Fruit fly (Drosophila melanogaster) whole organism, prepupa: ENCODE results near the gene CG12355.
A peak's percentile ranks its signal among the peaks of the same experiment; 100 is the strongest.

ENCODE experiments used
- CG10631 ChIP-seq: fragments of 200-800 bp; sonication (Bioruptor generic); optimal IDR thresholded peaks from 2 replicates; lab custom pipeline; 2016; ENCODE audit warnings: missing biosample characterization, missing genetic modification characterization
- CG10669 ChIP-seq: fragments of 200-800 bp; sonication (Bioruptor generic); optimal IDR thresholded peaks from 3 replicates; lab custom pipeline; 2018; ENCODE audit warnings: missing biosample characterization, mild to moderate bottlenecking, missing genetic modification characterization, moderate library complexity
- CG11294 ChIP-seq: fragments of 200-800 bp; sonication (Bioruptor generic); IDR thresholded peaks from 2 replicates; pipeline ENCODE4 v1.3.6; 2022; ENCODE audit warnings: missing biosample characterization, missing genetic modification characterization
- CG11762 ChIP-seq: fragments of 200-800 bp; sonication (Bioruptor generic); optimal IDR thresholded peaks from 3 replicates; lab custom pipeline; 2016; ENCODE audit warnings: missing biosample characterization, missing genetic modification characterization; ENCODE audit not compliant: insufficient read depth
- CG15336 ChIP-seq: fragments of 200-800 bp; sonication (Bioruptor generic); IDR thresholded peaks from 2 replicates; pipeline ENCODE4 v1.3.6; 2022; ENCODE audit warnings: missing biosample characterization, missing genetic modification characterization
- CG1621 ChIP-seq: fragments of 200-800 bp; sonication (Bioruptor generic); optimal IDR thresholded peaks from 3 replicates; lab custom pipeline; 2018; ENCODE audit warnings: missing biosample characterization, mild to moderate bottlenecking, missing genetic modification characterization
- CG31627 ChIP-seq: fragments of 200-800 bp; sonication (Bioruptor generic); optimal IDR thresholded peaks from 3 replicates; lab custom pipeline; 2016; ENCODE audit warnings: missing biosample characterization, missing genetic modification characterization
- CG34406 ChIP-seq: fragments of 200-800 bp; sonication (Bioruptor generic); optimal IDR thresholded peaks from 3 replicates; lab custom pipeline; 2016; ENCODE audit warnings: missing biosample characterization, missing genetic modification characterization
- CG3919 ChIP-seq: fragments of 200-800 bp; sonication (Bioruptor generic); optimal IDR thresholded peaks from 3 replicates; lab custom pipeline; 2016; ENCODE audit warnings: missing biosample characterization, missing genetic modification characterization
- CG6163 ChIP-seq: fragments of 200-800 bp; sonication (Bioruptor generic); IDR thresholded peaks from 3 replicates; pipeline ENCODE4 v1.3.6; 2022; ENCODE audit warnings: missing biosample characterization, missing genetic modification characterization
- CG6276 ChIP-seq: fragments of 200-800 bp; sonication (Bioruptor generic); optimal IDR thresholded peaks from 2 replicates; lab custom pipeline; 2017; ENCODE audit warnings: missing biosample characterization, mild to moderate bottlenecking, missing genetic modification characterization
- CG6792 ChIP-seq: fragments of 200-800 bp; sonication (Bioruptor generic); optimal IDR thresholded peaks from 3 replicates; lab custom pipeline; 2016; ENCODE audit warnings: missing biosample characterization, missing genetic modification characterization
- CG6808 ChIP-seq: fragments of 200-800 bp; sonication (Bioruptor generic); optimal IDR thresholded peaks from 3 replicates; lab custom pipeline; 2017; ENCODE audit warnings: missing biosample characterization, missing genetic modification characterization, mild to moderate bottlenecking, moderate library complexity, missing genetic modification reagents
- CG6854 ChIP-seq: fragments of 200-800 bp; sonication (Bioruptor generic); optimal IDR thresholded peaks from 2 replicates; lab custom pipeline; 2017; ENCODE audit warnings: missing biosample characterization, mild to moderate bottlenecking, missing genetic modification characterization
- CG7368 ChIP-seq: fragments of 200-800 bp; sonication (Bioruptor generic); optimal IDR thresholded peaks from 3 replicates; lab custom pipeline; 2016; ENCODE audit warnings: missing biosample characterization, missing genetic modification characterization
- CG8119 ChIP-seq: fragments of 200-800 bp; sonication (Bioruptor generic); IDR thresholded peaks from 3 replicates; pipeline ENCODE4 v1.3.6; 2022; ENCODE audit warnings: missing biosample characterization, missing genetic modification characterization
- CG8632 ChIP-seq: fragments of 200-800 bp; sonication (Bioruptor generic); optimal IDR thresholded peaks from 3 replicates; lab custom pipeline; 2016; ENCODE audit warnings: missing biosample characterization, missing genetic modification characterization
- CG9139 ChIP-seq: fragments of 200-800 bp; sonication (Bioruptor generic); optimal IDR thresholded peaks from 3 replicates; lab custom pipeline; 2017; ENCODE audit warnings: missing biosample characterization, mild to moderate bottlenecking, missing genetic modification characterization
- Eip78C ChIP-seq: fragments of 200-800 bp; sonication (Bioruptor generic); peaks from one replicate; lab custom pipeline; 2016; ENCODE audit warnings: missing biosample characterization, missing genetic modification characterization
- Ets21C ChIP-seq: fragments of 200-800 bp; sonication (Bioruptor generic); optimal IDR thresholded peaks from 3 replicates; lab custom pipeline; 2016; ENCODE audit warnings: missing biosample characterization, missing genetic modification characterization
- Ets96B ChIP-seq: fragments of 200-800 bp; optimal IDR thresholded peaks from 2 replicates; lab custom pipeline; 2019; ENCODE audit warnings: missing biosample characterization, mild to moderate bottlenecking, missing genetic modification characterization, moderate library complexity
- Hr38 ChIP-seq: sonication (Bioruptor generic); optimal IDR thresholded peaks from 2 replicates; lab custom pipeline; 2016; ENCODE audit warnings: missing biosample characterization, missing genetic modification characterization
- Hr4 ChIP-seq: fragments of 200-800 bp; sonication (Bioruptor generic); optimal IDR thresholded peaks from 3 replicates; lab custom pipeline; 2016; ENCODE audit warnings: missing biosample characterization, missing genetic modification characterization
- OdsH ChIP-seq: fragments of 200-800 bp; sonication (Bioruptor generic); optimal IDR thresholded peaks from 3 replicates; lab custom pipeline; 2016; ENCODE audit warnings: missing biosample characterization, missing genetic modification characterization
- Smox ChIP-seq: fragments of 200-800 bp; sonication (Bioruptor generic); optimal IDR thresholded peaks from 3 replicates; lab custom pipeline; 2016; ENCODE audit warnings: missing biosample characterization, missing genetic modification characterization
- Sox14 ChIP-seq: fragments of 200-800 bp; sonication (Bioruptor generic); optimal IDR thresholded peaks from 3 replicates; lab custom pipeline; 2016; ENCODE audit warnings: missing biosample characterization, missing genetic modification characterization
- Sox15 ChIP-seq: fragments of 200-800 bp; sonication (Bioruptor generic); optimal IDR thresholded peaks from 3 replicates; lab custom pipeline; 2016; ENCODE audit warnings: missing biosample characterization, missing genetic modification characterization
- achi ChIP-seq: fragments of 200-800 bp; sonication (Bioruptor generic); optimal IDR thresholded peaks from 3 replicates; lab custom pipeline; 2016; ENCODE audit warnings: missing biosample characterization, missing genetic modification characterization
- dac ChIP-seq: fragments of 200-800 bp; sonication (Bioruptor generic); optimal IDR thresholded peaks from 2 replicates; lab custom pipeline; 2017; ENCODE audit warnings: missing biosample characterization, mild to moderate bottlenecking, missing genetic modification characterization
- dsx ChIP-seq: fragments of 200-800 bp; optimal IDR thresholded peaks from 3 replicates; lab custom pipeline; 2019; ENCODE audit warnings: missing biosample characterization, mild to moderate bottlenecking, missing genetic modification characterization, moderate library complexity; ENCODE audit not compliant: poor library complexity, severe bottlenecking
- eg ChIP-seq: fragments of 200-800 bp; sonication (Bioruptor generic); IDR thresholded peaks from 3 replicates; pipeline ENCODE4 v1.3.6; 2022; ENCODE audit warnings: missing biosample characterization, missing genetic modification characterization
- fd59A ChIP-seq: fragments of 200-800 bp; sonication (Bioruptor generic); optimal IDR thresholded peaks from 2 replicates; lab custom pipeline; 2017; ENCODE audit warnings: missing biosample characterization, mild to moderate bottlenecking, missing genetic modification characterization, missing genetic modification reagents
- fd85E ChIP-seq: fragments of 200-800 bp; sonication (Bioruptor generic); optimal IDR thresholded peaks from 3 replicates; lab custom pipeline; 2016; ENCODE audit warnings: missing biosample characterization, missing genetic modification characterization
- fkh ChIP-seq: fragments of 200-800 bp; sonication (Bioruptor generic); optimal IDR thresholded peaks from 3 replicates; lab custom pipeline; 2017; ENCODE audit warnings: missing biosample characterization, mild to moderate bottlenecking, missing genetic modification characterization, moderate library complexity
- pdm3 ChIP-seq: fragments of 200-800 bp; sonication (Bioruptor generic); optimal IDR thresholded peaks from 3 replicates; lab custom pipeline; 2016; ENCODE audit warnings: missing biosample characterization, missing genetic modification characterization
- salr ChIP-seq, 2 experiments: fragments of 200-800 bp; sonication (Bioruptor generic); optimal IDR thresholded peaks; 3 replicates each; lab custom pipeline; 2016 to 2018; ENCODE audit warnings: missing biosample characterization in 2 of 2, missing genetic modification characterization in 2 of 2, mild to moderate bottlenecking in 1 of 2
- spab ChIP-seq: fragments of 200-800 bp; sonication (Bioruptor generic); optimal IDR thresholded peaks from 2 replicates; lab custom pipeline; 2017; ENCODE audit warnings: missing biosample characterization, mild to moderate bottlenecking, missing genetic modification characterization, missing genetic modification reagents
- ss ChIP-seq, 2 experiments: fragments of 200-800 bp; sonication (Bioruptor generic); optimal IDR thresholded peaks; 2 replicates in 1 of 2; 3 replicates in 1 of 2; lab custom pipeline; 2017 to 2018; ENCODE audit warnings: mild to moderate bottlenecking in 2 of 2, missing biosample characterization in 2 of 2, missing genetic modification characterization in 2 of 2, moderate library complexity in 1 of 2

Gene CG12355

DNA sequence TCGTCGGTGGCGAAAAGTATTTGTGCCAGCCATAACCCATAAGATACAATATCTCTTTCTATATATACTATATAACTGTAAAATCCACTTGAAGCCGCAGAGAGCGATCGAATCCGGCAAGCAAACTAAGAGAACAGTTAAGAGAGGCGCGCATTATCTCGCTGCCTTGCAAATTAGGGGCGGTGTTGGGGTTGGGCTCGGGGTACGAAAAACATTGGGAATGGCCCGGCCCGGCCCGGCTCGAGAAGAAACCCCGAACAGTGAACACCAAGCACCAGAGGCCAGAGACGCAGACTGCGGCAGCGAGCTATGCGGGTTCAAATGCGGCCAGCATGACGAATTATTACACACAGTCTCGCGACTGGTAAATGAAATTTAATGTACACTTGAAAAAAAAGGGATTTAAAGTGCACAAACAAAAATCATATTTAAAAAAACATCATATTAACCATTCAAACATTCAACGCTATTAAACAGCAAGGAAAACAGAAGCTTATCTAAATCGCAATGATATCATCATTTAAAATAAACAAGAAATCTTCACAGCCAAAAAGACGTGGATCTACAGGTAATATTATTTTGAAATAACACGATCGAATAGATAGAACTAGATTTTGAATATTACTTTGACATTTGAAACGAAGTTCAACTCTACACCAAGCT, 37.1 kb upstream of the CG12355 start (continued):
- TF ChIP-seq pdm3 (GFP tag; lab: Kevin White, UChicago) (peak; percentile 41), CG6808 (no peak), dac (GFP tag; lab: Kevin White, UChicago) (no peak), CG6854 (GFP tag; lab: Kevin White, UChicago) (peak; percentile 56), Ets96B (tag; lab: Kevin White, UChicago) (peak; percentile 10), CG34406 (GFP tag; lab: Kevin White, UChicago) (no peak), ss (GFP tag; optimal IDR thresholded peaks at IDR 0.05; lab: Kevin White, UChicago) (no peak), Hr4 (GFP tag; lab: Kevin White, UChicago) (peak; percentile 47), dsx (GFP tag; lab: Kevin White, UChicago) (peak; percentile 30), fd85E (GFP tag; lab: Kevin White, UChicago) (no peak), Eip78C (GFP tag; lab: Kevin White, UChicago) (peak; percentile 81), CG1621 (tag; lab: Kevin White, UChicago) (peak; percentile 53), fd59A (no peak), CG6163 (GFP tag; lab: Robert Waterston, UW) (peak; percentile 68), CG31627 (peak; percentile 41), eg (GFP tag; lab: Robert Waterston, UW) (peak; percentile 72; the same call in 2 of the 3 replicates), CG11762 (GFP tag; lab: Kevin White, UChicago) (peak; percentile 44), CG8119 (GFP tag; lab: Robert Waterston, UW) (peak; percentile 48; the same call in 2 of the 3 replicates), Hr38 (GFP tag; lab: Kevin White, UChicago) (no peak), CG6792 (no peak), CG7368 (no peak), CG10631 (GFP tag; lab: Kevin White, UChicago) (peak; percentile 49), Sox14 (peak; percentile 21), CG8632 (GFP tag; lab: Kevin White, UChicago) (no peak), CG6276 (peak; percentile 77), CG15336 (no peak)

DNA sequence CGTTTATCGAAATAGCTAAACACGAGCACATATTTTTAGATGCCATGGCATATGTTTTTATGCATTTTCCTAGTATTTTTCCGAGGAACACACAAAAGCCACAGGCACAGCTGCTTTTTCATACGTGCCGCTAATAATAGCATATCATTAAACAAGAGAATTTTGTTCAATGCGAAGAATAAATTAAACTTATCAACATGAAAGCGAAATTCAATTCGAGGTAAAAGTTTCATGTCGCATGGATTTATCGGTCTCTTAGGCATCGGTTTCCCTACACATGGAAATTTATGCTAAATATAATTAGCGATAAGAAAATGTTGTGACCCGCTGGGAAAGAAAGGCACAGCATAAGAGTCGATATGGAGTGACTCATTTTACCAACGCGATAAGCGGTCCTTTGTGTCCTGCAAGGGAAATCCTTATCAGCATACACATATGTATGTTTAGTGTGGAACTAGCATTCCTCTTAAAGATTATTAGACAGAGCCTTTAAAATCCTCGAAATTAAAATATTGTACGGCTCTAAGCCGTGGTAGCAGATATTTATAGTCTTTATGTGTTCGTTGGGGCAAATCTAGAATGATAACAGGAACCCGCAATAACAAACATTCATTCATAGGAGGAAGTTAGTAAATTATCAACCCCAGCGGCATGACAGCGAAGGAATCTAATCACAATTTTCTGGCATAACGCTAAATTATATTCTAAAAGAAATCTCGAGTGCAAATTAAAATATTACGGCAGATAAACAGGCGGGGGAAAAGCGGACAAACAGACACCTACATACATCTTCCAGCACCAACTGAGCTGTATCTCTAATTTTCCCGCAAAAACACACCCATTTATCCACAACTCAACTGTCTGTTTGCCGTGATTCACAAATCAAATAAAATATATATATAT, 36.3 kb upstream of the CG12355 start, which contains the start of gene CG43248:
CG43248 (minus strand) TSS at position 51 of the 903 bp plus-strand sequence.
- TF ChIP-seq achi (GFP tag; lab: Kevin White, UChicago) (no peak), Sox14 (no peak), Ets21C (GFP tag; lab: Kevin White, UChicago) (no peak), Ets96B (tag; lab: Kevin White, UChicago) (no peak)

DNA sequence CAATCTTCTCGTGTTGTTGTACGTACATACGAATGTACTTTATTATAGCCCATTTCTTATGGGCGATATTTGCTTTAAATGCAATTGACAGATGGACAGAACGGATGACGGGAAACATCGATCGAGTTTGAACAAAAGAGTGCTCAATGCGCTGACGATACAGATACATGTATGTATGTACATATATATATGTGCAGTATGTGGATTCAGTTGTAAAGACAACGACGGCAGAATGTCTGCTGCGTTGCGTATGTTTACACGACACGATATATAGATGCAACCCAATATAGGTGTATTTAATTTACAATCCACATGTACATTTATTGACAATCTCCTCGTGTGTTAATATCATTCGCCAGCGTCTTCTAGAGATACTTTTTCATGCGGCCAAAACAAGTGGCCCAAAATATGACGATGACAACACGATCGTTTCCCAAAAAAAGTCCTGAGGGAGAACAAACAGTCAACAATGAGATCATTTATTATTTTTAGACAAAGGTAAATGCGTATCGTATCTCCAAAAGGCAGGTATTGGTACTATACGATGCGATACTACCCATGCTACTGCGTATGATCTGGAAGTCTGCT, 35.4 kb upstream of the CG12355 start:
- peak; percentile 0 for TF ChIP-seq Sox14
- TF ChIP-seq Eip78C (GFP tag; lab: Kevin White, UChicago): peak; percentile 65
- peak; percentile 10 for TF ChIP-seq CG3919 (GFP tag; lab: Kevin White, UChicago)
- peak; percentile 86 for TF ChIP-seq fkh (GFP tag; lab: Kevin White, UChicago)
- TF ChIP-seq CG31627: no peak
- peak; percentile 34 for TF ChIP-seq CG6854 (GFP tag; lab: Kevin White, UChicago)
- TF ChIP-seq OdsH (GFP tag; lab: Kevin White, UChicago): no peak
- TF ChIP-seq ss (GFP tag; optimal IDR thresholded peaks at IDR 0.05; lab: Kevin White, UChicago): peak; percentile 19 to 28
- peak; percentile 24 for TF ChIP-seq achi (GFP tag; lab: Kevin White, UChicago)
- TF ChIP-seq CG6808: peak; percentile 14

DNA sequence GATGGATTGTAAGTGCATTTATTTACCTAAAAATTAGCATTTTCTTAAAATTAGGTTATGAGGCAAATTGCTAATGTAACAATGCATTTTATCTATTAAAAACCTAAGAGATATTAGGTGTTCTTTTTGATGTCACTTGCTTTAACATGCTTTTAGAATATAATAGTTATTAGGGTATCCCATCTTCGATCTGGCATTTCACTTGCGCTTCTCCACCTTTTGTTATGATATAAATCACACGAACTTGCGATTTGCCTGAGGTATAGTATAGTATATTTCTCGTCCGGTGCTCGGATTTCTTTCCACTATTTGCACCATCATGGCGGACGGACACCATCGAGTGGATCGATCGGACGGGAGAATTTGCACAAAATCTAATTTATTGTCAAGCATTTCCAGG, 34.7 kb upstream of the CG12355 start:
- TF ChIP-seq spab (GFP tag; lab: Kevin White, UChicago) (no peak), CG10669 (GFP tag; lab: Kevin White, UChicago) (no peak), CG8119 (GFP tag; lab: Robert Waterston, UW) (no peak), Sox15 (GFP tag; lab: Kevin White, UChicago) (no peak), Ets21C (GFP tag; lab: Kevin White, UChicago) (no peak), CG9139 (GFP tag; lab: Kevin White, UChicago) (no peak), CG3919 (GFP tag; lab: Kevin White, UChicago) (no peak), salr (GFP tag; optimal IDR thresholded peaks at IDR 0.05; lab: Kevin White, UChicago) (no peak), CG11294 (no peak), Smox (no peak), eg (GFP tag; lab: Robert Waterston, UW) (no peak)
